Worm (Caenorhabditis elegans) whole organism, late embryonic: ENCODE measurements around the gene srw-85.

Experiments
- C08G9.2 ChIP-seq: sonication (generic microtip); optimal IDR thresholded peaks from 2 replicates; lab custom pipeline; 2016; ENCODE audit warnings: mild to moderate bottlenecking, missing genetic modification characterization, moderate library complexity, missing compliant biosample characterization
- F13H6.1 ChIP-seq: sonication (generic microtip); optimal IDR thresholded peaks from 2 replicates; lab custom pipeline; 2016; ENCODE audit warnings: missing genetic modification characterization, missing compliant biosample characterization
- K09A11.1 ChIP-seq: sonication (generic microtip); optimal IDR thresholded peaks from 2 replicates; lab custom pipeline; 2017; ENCODE audit warnings: antibody characterized with exemption, mild to moderate bottlenecking, missing genetic modification characterization, missing compliant biosample characterization; ENCODE audit not compliant: insufficient read depth
- Y22D7AL.16 ChIP-seq: sonication (generic microtip); optimal IDR thresholded peaks from 2 replicates; lab custom pipeline; 2016; ENCODE audit warnings: missing genetic modification characterization, missing compliant biosample characterization
- ahr-1 ChIP-seq: sonication (generic microtip); optimal IDR thresholded peaks from 2 replicates; lab custom pipeline; 2016; ENCODE audit warnings: missing genetic modification characterization, missing compliant biosample characterization
- ceh-14 ChIP-seq: sonication (generic microtip); optimal IDR thresholded peaks from 2 replicates; lab custom pipeline; 2016; ENCODE audit warnings: missing genotype, missing genetic modification characterization, missing compliant biosample characterization
- ceh-2 ChIP-seq: sonication (generic microtip); optimal IDR thresholded peaks from 2 replicates; lab custom pipeline; 2016; ENCODE audit warnings: missing genotype, missing genetic modification characterization, missing compliant biosample characterization
- ceh-22 ChIP-seq: sonication (generic microtip); optimal IDR thresholded peaks from 2 replicates; lab custom pipeline; 2017; ENCODE audit warnings: missing biosample characterization, missing genetic modification characterization
- ceh-31 ChIP-seq: sonication (generic microtip); optimal IDR thresholded peaks from 2 replicates; lab custom pipeline; 2016; ENCODE audit warnings: missing genetic modification characterization, missing compliant biosample characterization
- ceh-48 ChIP-seq: sonication (generic microtip); optimal IDR thresholded peaks from 2 replicates; lab custom pipeline; 2016; ENCODE audit warnings: missing genetic modification characterization, inconsistent platforms, missing compliant biosample characterization
- ceh-6 ChIP-seq: fragments of 200-800 bp; sonication (Bioruptor generic); optimal IDR thresholded peaks from 2 replicates; lab custom pipeline; 2018; ENCODE audit warnings: mild to moderate bottlenecking, missing genetic modification characterization, missing compliant biosample characterization
- ceh-9 ChIP-seq: sonication (generic microtip); optimal IDR thresholded peaks from 2 replicates; lab custom pipeline; 2016; ENCODE audit warnings: mild to moderate bottlenecking, missing genetic modification characterization, inconsistent platforms, missing compliant biosample characterization
- che-1 ChIP-seq: sonication (generic microtip); optimal IDR thresholded peaks from 2 replicates; lab custom pipeline; 2016; ENCODE audit warnings: mild to moderate bottlenecking, missing genetic modification characterization, missing compliant biosample characterization
- dmd-4 ChIP-seq: sonication (generic microtip); optimal IDR thresholded peaks from 2 replicates; lab custom pipeline; 2016; ENCODE audit warnings: borderline replicate concordance, missing genetic modification characterization, missing compliant biosample characterization
- dve-1 ChIP-seq: sonication (generic microtip); optimal IDR thresholded peaks from 2 replicates; lab custom pipeline; 2017; ENCODE audit warnings: antibody characterized with exemption, mild to moderate bottlenecking, missing genetic modification characterization, missing compliant biosample characterization
- fkh-6 ChIP-seq: sonication (generic microtip); optimal IDR thresholded peaks from 2 replicates; lab custom pipeline; 2016; ENCODE audit warnings: missing genetic modification characterization, missing compliant biosample characterization
- hlh-13 ChIP-seq: fragments of 200-800 bp; sonication (Bioruptor generic); optimal IDR thresholded peaks from 2 replicates; lab custom pipeline; 2018; ENCODE audit warnings: mild to moderate bottlenecking, missing genetic modification characterization, missing compliant biosample characterization
- hlh-15 ChIP-seq: sonication (generic microtip); optimal IDR thresholded peaks from 2 replicates; lab custom pipeline; 2016; ENCODE audit warnings: missing genetic modification characterization, missing compliant biosample characterization
- hlh-30 ChIP-seq: sonication (generic microtip); optimal IDR thresholded peaks from 2 replicates; lab custom pipeline; 2017; ENCODE audit warnings: antibody characterized with exemption, missing genetic modification characterization, missing compliant biosample characterization; ENCODE audit not compliant: insufficient read depth
- hlh-8 ChIP-seq: sonication (generic microtip); optimal IDR thresholded peaks from 2 replicates; lab custom pipeline; 2016; ENCODE audit warnings: missing genotype, missing genetic modification characterization, missing compliant biosample characterization
- lim-6 ChIP-seq: sonication (generic microtip); optimal IDR thresholded peaks from 2 replicates; lab custom pipeline; 2016; ENCODE audit warnings: missing genetic modification characterization, missing compliant biosample characterization
- lin-11 ChIP-seq: fragments of 200-800 bp; sonication (Bioruptor generic); optimal IDR thresholded peaks from 2 replicates; lab custom pipeline; 2018; ENCODE audit warnings: mild to moderate bottlenecking, missing genetic modification characterization, missing compliant biosample characterization
- madf-2 ChIP-seq: sonication (generic microtip); optimal IDR thresholded peaks from 2 replicates; lab custom pipeline; 2017; ENCODE audit warnings: missing genetic modification characterization, missing compliant biosample characterization
- npax-4 ChIP-seq: sonication (generic microtip); optimal IDR thresholded peaks from 2 replicates; lab custom pipeline; 2016; ENCODE audit warnings: missing genetic modification characterization, missing compliant biosample characterization
- pax-1 ChIP-seq: fragments of 150-350 bp; optimal IDR thresholded peaks from 2 replicates; lab custom pipeline; 2014; ENCODE audit warnings: missing biosample characterization, missing genetic modification characterization
- pha-4 ChIP-seq: fragments of 150-350 bp; optimal IDR thresholded peaks from 2 replicates; lab custom pipeline; 2018; ENCODE audit warnings: missing biosample characterization, missing genetic modification reagents, missing genetic modification characterization
- pqm-1 ChIP-seq: sonication (generic microtip); optimal IDR thresholded peaks from 2 replicates; lab custom pipeline; 2016; ENCODE audit warnings: missing genetic modification characterization, missing compliant biosample characterization
- pros-1 ChIP-seq: fragments of 150-350 bp; optimal IDR thresholded peaks from 2 replicates; lab custom pipeline; 2014; ENCODE audit warnings: missing biosample characterization, missing genetic modification reagents, missing genetic modification characterization
- ref-2 ChIP-seq: sonication (generic microtip); optimal IDR thresholded peaks from 2 replicates; lab custom pipeline; 2016; ENCODE audit warnings: missing genetic modification characterization, missing compliant biosample characterization
- rnt-1 ChIP-seq: sonication (generic microtip); optimal IDR thresholded peaks from 2 replicates; lab custom pipeline; 2016; ENCODE audit warnings: missing genetic modification characterization, missing compliant biosample characterization
- sox-2 ChIP-seq: fragments of 200-800 bp; sonication (Bioruptor generic); IDR thresholded peaks from 2 replicates; pipeline ENCODE4 v1.3.6; 2022; ENCODE audit warnings: missing genetic modification reagents, missing genetic modification characterization, missing compliant biosample characterization
- sox-4 ChIP-seq: sonication (generic microtip); optimal IDR thresholded peaks from 2 replicates; lab custom pipeline; 2017; ENCODE audit warnings: mild to moderate bottlenecking, missing genetic modification characterization, inconsistent platforms, missing compliant biosample characterization
- unc-3 ChIP-seq, 2 experiments: fragments of 200-800 bp in 1 of 2; sonication (Bioruptor generic) in 1 of 2; sonication (generic microtip) in 1 of 2; conservative IDR thresholded peaks in 1 of 2; optimal IDR thresholded peaks in 1 of 2; 2 replicates each; pipeline versions ENCODE4 v1.3.6 to Lab custom; 2016 to 2022; ENCODE audit warnings: missing compliant biosample characterization in 2 of 2, missing genetic modification characterization in 2 of 2, missing genetic modification reagents in 1 of 2

srw-85 gene

ce11 chrV:19470385-19470784 is 39.4 kb upstream of the srw-85 start, which contains the start of gene Y43F8B.11:
Y43F8B.11 (plus strand) TSS chrV:19470685.
- no peak for TF ChIP-seq dmd-4 (tag; lab: Kevin White, UChicago)
- TF ChIP-seq dve-1 (tag; lab: Kevin White, UChicago) = no peak
- no peak for TF ChIP-seq sox-2
- no peak for TF ChIP-seq unc-3 (GFP tag; conservative IDR thresholded peaks at IDR 0.05; lab: Robert Waterston, UW)
- TF ChIP-seq unc-3 (tag; optimal IDR thresholded peaks at IDR 0.05; lab: Kevin White, UChicago) = no peak
- TF ChIP-seq hlh-8 (tag; lab: Kevin White, UChicago) = no peak
- no peak for TF ChIP-seq sox-4 (tag; lab: Kevin White, UChicago)
- TF ChIP-seq Y22D7AL.16 (tag; lab: Kevin White, UChicago) = no peak
- no peak for TF ChIP-seq hlh-15 (tag; lab: Kevin White, UChicago)
- TF ChIP-seq ceh-9 = no peak
- TF ChIP-seq ceh-6 (GFP tag; lab: Kevin White, UChicago) = no peak
- no peak for TF ChIP-seq F13H6.1 (tag; lab: Kevin White, UChicago)
- TF ChIP-seq, all 69 proteins: peak for 0

ce11 chrV:19468083-19468482 is 37.1 kb upstream of the srw-85 start, which contains the start of gene Y43F8B.12:
Y43F8B.12 (plus strand) TSS chrV:19468383.
- no peak for TF ChIP-seq pros-1 (tag; lab: Kevin White, UChicago)
- no peak for TF ChIP-seq sox-2
- TF ChIP-seq Y22D7AL.16 (tag; lab: Kevin White, UChicago) = no peak
- no peak for TF ChIP-seq npax-4 (tag; lab: Kevin White, UChicago)
- TF ChIP-seq ahr-1 (tag; lab: Kevin White, UChicago) = no peak

ce11 chrV:19467574-19467973 is 36.6 kb upstream of the srw-85 start, which contains the start of gene Y43F8B.23:
Y43F8B.23 (minus strand) TSS chrV:19467648.
- no peak for TF ChIP-seq ceh-31 (tag; lab: Kevin White, UChicago)
- TF ChIP-seq unc-3 (GFP tag; conservative IDR thresholded peaks at IDR 0.05; lab: Robert Waterston, UW) = no peak
- TF ChIP-seq unc-3 (tag; optimal IDR thresholded peaks at IDR 0.05; lab: Kevin White, UChicago) = no peak
- TF ChIP-seq pax-1 (tag; lab: Kevin White, UChicago) = no peak
- TF ChIP-seq pha-4 = no peak
- TF ChIP-seq madf-2 (tag; lab: Kevin White, UChicago) = no peak
- no peak for TF ChIP-seq ceh-48 (tag; lab: Kevin White, UChicago)
- TF ChIP-seq lim-6 (tag; lab: Kevin White, UChicago) = no peak
- TF ChIP-seq ceh-2 (tag; lab: Kevin White, UChicago) = no peak
- no peak for TF ChIP-seq dve-1 (tag; lab: Kevin White, UChicago)
- no peak for TF ChIP-seq hlh-13 (GFP tag; lab: Kevin White, UChicago)
- no peak for TF ChIP-seq pqm-1 (tag; lab: Kevin White, UChicago)
- TF ChIP-seq ceh-9 = no peak
- no peak for TF ChIP-seq K09A11.1 (tag; lab: Kevin White, UChicago)

ce11 chrV:19462612-19463011 is 31.7 kb upstream of the srw-85 start, which contains the start of gene Y43F8B.25:
Y43F8B.25 (plus strand) TSS chrV:19462912.
- TF ChIP-seq ref-2 (tag; lab: Kevin White, UChicago) (no peak), pax-1 (tag; lab: Kevin White, UChicago) (no peak), hlh-13 (GFP tag; lab: Kevin White, UChicago) (no peak), hlh-15 (tag; lab: Kevin White, UChicago) (no peak), fkh-6 (tag; lab: Kevin White, UChicago) (no peak), ceh-6 (GFP tag; lab: Kevin White, UChicago) (no peak), rnt-1 (tag; lab: Kevin White, UChicago) (no peak), sox-4 (tag; lab: Kevin White, UChicago) (no peak), hlh-30 (tag; lab: Kevin White, UChicago) (no peak), ceh-31 (tag; lab: Kevin White, UChicago) (no peak), che-1 (tag; lab: Kevin White, UChicago) (no peak), lin-11 (tag; lab: Kevin White, UChicago) (no peak), ceh-14 (tag; lab: Kevin White, UChicago) (no peak), C08G9.2 (tag; lab: Kevin White, UChicago) (no peak), ceh-22 (tag; lab: Kevin White, UChicago) (no peak)
